Worm (Caenorhabditis elegans) whole organism, L2 larva: ENCODE data around the gene mig-17.
"Not testable (repeated sequence)": the region's sequence is repeated elsewhere in the genome, so short reads cannot be mapped to it uniquely, and the experiment has no call there.

Experiments used
- C34F6.9 ChIP-seq: fragments of 150-350 bp; optimal IDR thresholded peaks from 2 replicates; lab custom pipeline; 2014; ENCODE audit warnings: missing biosample characterization, missing genetic modification characterization
- R02D3.7 ChIP-seq: fragments of 150-350 bp; optimal IDR thresholded peaks from 2 replicates; lab custom pipeline; 2014; ENCODE audit warnings: missing biosample characterization, missing genetic modification characterization
- Y55F3AM.14 ChIP-seq: fragments of 200-800 bp; sonication (Bioruptor generic); optimal IDR thresholded peaks from 2 replicates; lab custom pipeline; 2018; ENCODE audit warnings: mild to moderate bottlenecking, missing genetic modification characterization, missing compliant biosample characterization
- ZK546.5 ChIP-seq: sonication (generic microtip); optimal IDR thresholded peaks from 2 replicates; lab custom pipeline; 2017; ENCODE audit warnings: missing biosample characterization, missing genetic modification characterization
- alr-1 ChIP-seq: fragments of 150-350 bp; optimal IDR thresholded peaks from 2 replicates; lab custom pipeline; 2014; ENCODE audit warnings: missing biosample characterization, missing genetic modification characterization
- aly-2 ChIP-seq: fragments of 150-350 bp; optimal IDR thresholded peaks from 2 replicates; lab custom pipeline; 2014; ENCODE audit warnings: missing biosample characterization, missing genetic modification characterization
- ama-1 ChIP-seq: fragments of 150-350 bp; optimal IDR thresholded peaks from 2 replicates; lab custom pipeline; 2018; ENCODE audit warnings: inconsistent platforms
- blmp-1 ChIP-seq: sonication (generic microtip); optimal IDR thresholded peaks from 2 replicates; lab custom pipeline; 2017; ENCODE audit warnings: missing genetic modification characterization, mild to moderate bottlenecking, missing compliant biosample characterization, antibody characterized with exemption, moderate library complexity; ENCODE audit not compliant: insufficient read depth
- ceh-82 ChIP-seq: fragments of 150-350 bp; optimal IDR thresholded peaks from 2 replicates; lab custom pipeline; 2014; ENCODE audit warnings: missing biosample characterization, missing genetic modification characterization
- dmd-4 ChIP-seq: sonication (generic microtip); optimal IDR thresholded peaks from 2 replicates; lab custom pipeline; 2017; ENCODE audit warnings: missing biosample characterization, missing genetic modification characterization
- elt-1 ChIP-seq: fragments of 150-350 bp; optimal IDR thresholded peaks from 2 replicates; lab custom pipeline; 2014; ENCODE audit warnings: missing biosample characterization, missing genetic modification characterization
- elt-3 ChIP-seq: sonication (generic microtip); optimal IDR thresholded peaks from 2 replicates; lab custom pipeline; 2017; ENCODE audit warnings: missing biosample characterization, missing genetic modification characterization
- fos-1 ChIP-seq: fragments of 150-350 bp; optimal IDR thresholded peaks from 2 replicates; lab custom pipeline; 2014; ENCODE audit warnings: missing biosample characterization, missing genetic modification characterization
- lin-13 ChIP-seq: fragments of 150-350 bp; optimal IDR thresholded peaks from 2 replicates; lab custom pipeline; 2014; ENCODE audit warnings: missing biosample characterization, missing genetic modification reagents, missing genetic modification characterization
- lin-39 ChIP-seq: fragments of 150-350 bp; optimal IDR thresholded peaks from 2 replicates; lab custom pipeline; 2014; ENCODE audit warnings: missing biosample characterization, missing genetic modification reagents, missing genetic modification characterization
- lsy-2 ChIP-seq, 2 experiments: fragments of 150-350 bp in 1 of 2; sonication (generic microtip) in 1 of 2; optimal IDR thresholded peaks; 2 replicates each; lab custom pipeline; 2014 to 2017; ENCODE audit warnings: missing biosample characterization in 2 of 2, missing genetic modification characterization in 2 of 2
- mab-5 ChIP-seq: fragments of 150-350 bp; optimal IDR thresholded peaks from 2 replicates; lab custom pipeline; 2014; ENCODE audit warnings: missing biosample characterization, missing genetic modification characterization
- mdl-1 ChIP-seq, 2 experiments: fragments of 150-350 bp in 1 of 2; sonication (generic microtip) in 1 of 2; optimal IDR thresholded peaks; 2 replicates each; lab custom pipeline; 2017; ENCODE audit warnings: missing biosample characterization in 2 of 2, missing genetic modification characterization in 2 of 2
- nhr-10 ChIP-seq: sonication (generic microtip); optimal IDR thresholded peaks from 2 replicates; lab custom pipeline; 2017; ENCODE audit warnings: missing biosample characterization, missing genetic modification characterization
- nhr-11 ChIP-seq: fragments of 150-350 bp; optimal IDR thresholded peaks from 2 replicates; lab custom pipeline; 2014; ENCODE audit warnings: missing biosample characterization, missing genetic modification characterization
- nhr-12 ChIP-seq: fragments of 150-350 bp; optimal IDR thresholded peaks from 2 replicates; lab custom pipeline; 2014; ENCODE audit warnings: missing biosample characterization, missing genetic modification characterization
- nhr-129 ChIP-seq: fragments of 150-350 bp; optimal IDR thresholded peaks from 2 replicates; lab custom pipeline; 2014; ENCODE audit warnings: missing biosample characterization, missing genetic modification characterization
- nhr-21 ChIP-seq: fragments of 150-350 bp; optimal IDR thresholded peaks from 2 replicates; lab custom pipeline; 2014; ENCODE audit warnings: missing biosample characterization, missing genetic modification characterization
- nhr-23 ChIP-seq: fragments of 150-350 bp; optimal IDR thresholded peaks from 2 replicates; lab custom pipeline; 2014; ENCODE audit warnings: missing biosample characterization, missing genetic modification reagents, missing genetic modification characterization
- nhr-237 ChIP-seq: fragments of 150-350 bp; optimal IDR thresholded peaks from 2 replicates; lab custom pipeline; 2014; ENCODE audit warnings: missing biosample characterization, missing genetic modification characterization
- nhr-25 ChIP-seq: fragments of 150-350 bp; sonication (generic microtip); optimal IDR thresholded peaks from 3 replicates; lab custom pipeline; 2014; ENCODE audit warnings: missing biosample characterization, missing genetic modification characterization
- nhr-6 ChIP-seq: fragments of 150-350 bp; optimal IDR thresholded peaks from 2 replicates; lab custom pipeline; 2014; ENCODE audit warnings: missing biosample characterization, missing genetic modification characterization
- nhr-77 ChIP-seq: fragments of 150-350 bp; optimal IDR thresholded peaks from 2 replicates; lab custom pipeline; 2014; ENCODE audit warnings: missing biosample characterization, missing genetic modification characterization
- peb-1 ChIP-seq: fragments of 150-350 bp; optimal IDR thresholded peaks from 2 replicates; lab custom pipeline; 2014; ENCODE audit warnings: missing biosample characterization, missing genetic modification characterization
- sem-4 ChIP-seq: fragments of 150-350 bp; optimal IDR thresholded peaks from 2 replicates; lab custom pipeline; 2014; ENCODE audit warnings: missing biosample characterization, missing genetic modification reagents, missing genetic modification characterization
- sma-3 ChIP-seq: sonication (generic microtip); optimal IDR thresholded peaks from 2 replicates; lab custom pipeline; 2016; ENCODE audit warnings: missing genetic modification reagents, missing genetic modification characterization, missing compliant biosample characterization
- sma-9 ChIP-seq, 2 experiments: fragments of 150-350 bp in 1 of 2; sonication (generic microtip) in 1 of 2; optimal IDR thresholded peaks; 2 replicates each; lab custom pipeline; 2014 to 2016; ENCODE audit warnings: missing genetic modification characterization in 2 of 2, mild to moderate bottlenecking in 1 of 2, missing biosample characterization in 1 of 2, missing compliant biosample characterization in 1 of 2, missing genetic modification reagents in 1 of 2, moderate library complexity in 1 of 2
- unc-55 ChIP-seq: fragments of 150-350 bp; sonication (generic microtip); optimal IDR thresholded peaks from 3 replicates; lab custom pipeline; 2014; ENCODE audit warnings: missing biosample characterization, missing genetic modification reagents, missing genetic modification characterization
- unc-62 ChIP-seq: fragments of 150-350 bp; optimal IDR thresholded peaks from 2 replicates; lab custom pipeline; 2014; ENCODE audit warnings: missing biosample characterization, missing genetic modification reagents, missing genetic modification characterization
- zag-1 ChIP-seq: fragments of 150-350 bp; optimal IDR thresholded peaks from 2 replicates; lab custom pipeline; 2014; ENCODE audit warnings: missing biosample characterization, missing genetic modification characterization
- ztf-1 ChIP-seq: fragments of 200-800 bp; sonication (Bioruptor generic); conservative IDR thresholded peaks from 2 replicates; pipeline ENCODE4 v1.3.6; 2022; ENCODE audit warnings: missing genetic modification characterization, missing compliant biosample characterization
- ztf-11 ChIP-seq: sonication (generic microtip); optimal IDR thresholded peaks from 2 replicates; lab custom pipeline; 2017; ENCODE audit warnings: missing biosample characterization, missing genetic modification characterization
- ztf-4 ChIP-seq: fragments of 150-350 bp; optimal IDR thresholded peaks from 2 replicates; lab custom pipeline; 2014; ENCODE audit warnings: missing biosample characterization, missing genetic modification characterization

Gene mig-17

DNA sequence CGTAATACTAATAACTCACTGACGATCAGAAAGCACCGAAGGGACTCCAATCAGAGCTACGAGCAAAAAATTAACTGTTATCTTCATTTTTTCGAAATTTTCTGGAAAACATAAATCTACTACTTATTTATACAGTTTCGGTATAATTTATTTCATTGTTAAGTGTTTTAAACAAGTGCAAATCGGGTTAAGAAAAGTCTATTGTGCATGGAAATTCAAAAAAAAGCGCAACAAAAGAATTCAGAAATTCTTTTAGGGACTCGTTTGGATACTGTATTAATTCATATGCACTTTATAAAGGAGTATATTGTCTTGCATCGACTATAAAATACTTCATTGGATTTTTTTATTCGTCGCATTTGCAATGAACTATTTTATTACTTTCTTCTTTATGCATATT, 25.7 kb downstream of the mig-17 start, which contains the start of the genes nas-20 and nas-21:
Gene nas-20, minus strand, starts transcription at position 101 of the 400 bp plus-strand sequence.
Gene nas-21, plus strand, starts transcription at position 356 of the 400 bp plus-strand sequence.
- TF ChIP-seq sem-4 (tag; lab: Kevin White, UChicago): no peak
- no peak for TF ChIP-seq elt-1 (tag; lab: Kevin White, UChicago)
- TF ChIP-seq ama-1: no peak
- TF ChIP-seq ZK546.5 (tag; lab: Kevin White, UChicago): no peak
- TF ChIP-seq nhr-12 (tag; lab: Kevin White, UChicago): no peak
- TF ChIP-seq, all 48 proteins: peak for 0

DNA sequence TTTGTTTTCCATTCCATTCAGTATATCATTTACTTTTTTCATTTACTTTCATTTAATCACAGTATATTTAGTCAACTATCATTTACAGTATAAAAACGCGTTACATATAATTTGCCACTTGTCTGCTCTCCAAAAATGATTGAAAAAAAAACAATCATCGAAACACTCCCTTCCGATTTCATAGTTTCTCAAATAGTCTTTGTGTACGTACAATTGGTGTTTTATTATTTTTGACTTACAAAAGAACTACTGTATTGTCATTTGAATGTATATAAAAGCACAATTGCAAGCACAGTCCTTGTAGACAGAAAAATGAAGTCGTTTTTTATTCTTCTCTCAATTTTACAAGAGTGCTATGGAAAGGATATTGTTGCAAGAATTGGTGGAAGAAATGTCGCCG, 27.9 kb downstream of the mig-17 start, which contains the start of gene nas-22:
Gene nas-22, plus strand, starts transcription at position 301 of the 400 bp plus-strand sequence.
- TF ChIP-seq peb-1 (tag; lab: Kevin White, UChicago) (no peak), sma-3 (GFP tag; lab: Kevin White, UChicago) (no peak), aly-2 (tag; lab: Kevin White, UChicago) (no peak), fos-1 (tag; lab: Kevin White, UChicago) (no peak), nhr-6 (no peak), ama-1 (no peak), blmp-1 (no peak), unc-62 (GFP tag; lab: Kevin White, UChicago) (no peak), mdl-1 (tag; optimal IDR thresholded peaks at IDR 0.05; lab: Kevin White, UChicago) (no peak), mab-5 (tag; lab: Kevin White, UChicago) (no peak), elt-3 (tag; lab: Kevin White, UChicago) (no peak), sem-4 (tag; lab: Kevin White, UChicago) (no peak), lsy-2 (tag; optimal IDR thresholded peaks at IDR 0.05; lab: Kevin White, UChicago) (no peak), ztf-11 (tag; lab: Kevin White, UChicago) (no peak), ztf-1 (GFP tag; lab: Robert Waterston, UW) (no peak), dmd-4 (no peak), lin-39 (tag; lab: Kevin White, UChicago) (no peak), elt-1 (tag; lab: Kevin White, UChicago) (no peak)

DNA sequence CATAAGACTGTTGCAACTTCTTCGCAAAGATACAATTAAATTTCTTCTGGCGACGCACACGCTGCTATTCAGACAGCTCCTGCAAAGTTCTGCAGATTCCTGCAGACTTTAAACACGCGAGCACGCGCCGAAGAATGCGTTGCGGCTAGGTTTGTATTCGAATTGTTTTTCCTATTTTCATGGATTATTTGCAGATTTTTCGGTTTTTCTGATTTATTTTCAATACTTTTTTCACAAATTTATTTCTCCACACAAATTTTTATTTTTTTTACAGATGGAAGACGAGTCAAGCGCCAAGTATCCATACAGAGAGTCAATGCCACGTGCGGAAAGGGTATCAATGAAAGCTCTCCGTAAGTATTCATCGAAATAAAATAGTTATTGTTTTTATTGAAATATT, 29.2 kb downstream of the mig-17 start, which contains the start of gene T11F9.7:
Gene T11F9.7, plus strand, starts transcription at position 301 of the 400 bp plus-strand sequence.
- not testable (repeated sequence) for TF ChIP-seq nhr-23, R02D3.7, nhr-25 (tag; lab: Kevin White, UChicago)

DNA sequence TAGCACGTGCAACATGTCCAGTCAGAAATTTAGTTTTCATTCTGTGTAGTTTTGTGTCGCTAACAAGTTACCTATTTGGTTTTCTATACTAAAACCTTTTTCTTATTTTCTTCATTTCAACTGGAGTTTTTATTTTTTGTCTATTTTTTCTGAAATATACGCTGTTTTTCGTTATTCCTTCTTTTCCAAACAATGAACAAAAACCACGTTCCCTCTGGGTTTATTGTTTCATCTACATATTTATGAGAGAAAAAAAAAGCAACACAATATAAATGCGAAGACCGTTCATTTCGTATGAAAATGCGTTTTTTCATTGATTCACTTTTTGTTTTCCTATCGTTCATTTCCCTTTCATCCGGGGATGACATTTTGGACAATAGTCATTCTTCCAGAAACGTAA, 32.9 kb downstream of the mig-17 start, which contains the start of gene T11F9.22:
Gene T11F9.22, plus strand, starts transcription at position 301 of the 400 bp plus-strand sequence.
- no peak for TF ChIP-seq sem-4 (tag; lab: Kevin White, UChicago)
- TF ChIP-seq ceh-82 (tag; lab: Kevin White, UChicago): no peak
- no peak for TF ChIP-seq nhr-21
- TF ChIP-seq unc-62 (GFP tag; lab: Kevin White, UChicago): no peak
- no peak for TF ChIP-seq nhr-11
- no peak for TF ChIP-seq Y55F3AM.14 (GFP tag; lab: Kevin White, UChicago)
- no peak for TF ChIP-seq nhr-77
- no peak for TF ChIP-seq fos-1 (tag; lab: Kevin White, UChicago)

DNA sequence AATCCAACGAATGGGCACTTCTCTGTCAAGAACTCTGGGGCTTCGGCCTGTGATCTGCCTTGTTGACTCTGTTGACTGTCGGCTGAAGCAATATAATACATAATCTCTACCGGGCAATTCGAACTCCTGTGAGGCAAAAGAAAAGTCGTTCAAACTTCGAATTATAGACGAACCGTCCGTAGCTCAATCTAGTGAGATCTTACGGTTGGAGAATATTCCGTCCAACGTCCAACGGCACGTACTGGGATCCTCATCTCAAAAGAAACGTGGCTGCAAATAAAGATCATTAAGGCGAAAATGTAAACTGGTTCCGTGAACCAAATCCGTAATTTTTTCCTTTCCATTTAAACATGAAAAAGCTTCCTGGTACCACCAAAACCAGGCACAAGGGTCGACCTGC, 34.2 kb downstream of the mig-17 start, which contains the start of gene T11F9.14:
Gene T11F9.14, minus strand, starts transcription at position 101 of the 400 bp plus-strand sequence.
- TF ChIP-seq blmp-1; nhr-21; ZK546.5 (tag; lab: Kevin White, UChicago): not testable (repeated sequence)

DNA sequence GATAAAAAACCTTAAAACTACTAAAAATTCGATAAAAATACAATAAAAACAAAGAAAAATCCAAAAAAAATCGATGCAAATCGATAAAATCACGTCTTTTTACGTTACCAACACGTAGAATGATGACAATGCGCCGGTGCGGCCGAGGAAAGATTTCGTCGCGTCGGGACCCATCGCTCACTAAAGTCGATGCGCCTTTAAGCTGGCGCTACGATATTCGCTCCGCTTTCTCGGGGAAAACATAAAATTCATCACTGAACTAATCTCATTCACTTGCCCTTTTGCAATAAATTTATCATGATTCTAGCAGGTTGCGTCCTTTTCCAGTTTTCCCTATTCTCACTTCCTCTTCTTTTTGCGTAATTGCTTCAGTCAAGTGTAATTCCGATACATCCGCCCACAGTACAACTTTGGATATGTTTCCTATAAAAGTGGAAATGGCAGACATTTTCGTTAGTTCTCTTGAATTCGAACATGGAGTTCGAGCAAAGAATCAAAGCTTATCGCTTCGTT, 37.2 kb downstream of the mig-17 start, which contains the start of gene col-157:
Gene col-157, plus strand, starts transcription at position 463 of the 513 bp plus-strand sequence.
- not testable (repeated sequence) for TF ChIP-seq aly-2 (tag; lab: Kevin White, UChicago); nhr-77; nhr-21

DNA sequence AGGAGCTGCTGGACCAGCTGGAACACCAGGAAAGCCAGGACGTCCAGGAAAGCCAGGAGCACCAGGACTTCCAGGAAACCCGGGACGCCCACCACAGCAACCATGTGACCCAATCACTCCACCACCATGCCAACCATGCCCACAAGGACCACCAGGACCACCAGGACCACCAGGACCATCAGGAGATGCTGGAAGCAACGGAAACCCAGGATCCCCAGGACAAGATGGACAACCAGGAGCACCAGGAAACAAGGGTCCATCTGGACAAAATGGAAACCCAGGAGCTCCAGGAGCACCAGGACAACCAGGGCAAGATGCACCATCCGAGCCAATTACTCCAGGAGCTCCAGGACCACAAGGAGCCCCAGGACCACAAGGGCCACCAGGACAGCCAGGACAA, 37.9 kb downstream of the mig-17 start:
- TF ChIP-seq nhr-10 (no peak), ztf-11 (tag; lab: Kevin White, UChicago) (no peak), blmp-1 (no peak), unc-62 (GFP tag; lab: Kevin White, UChicago) (no peak), nhr-237 (no peak), dmd-4 (no peak), alr-1 (tag; lab: Kevin White, UChicago) (no peak), elt-1 (tag; lab: Kevin White, UChicago) (no peak), sma-9 (GFP tag; optimal IDR thresholded peaks at IDR 0.05; lab: Kevin White, UChicago) (no peak), sma-9 (tag; optimal IDR thresholded peaks at IDR 0.05; lab: Kevin White, UChicago) (no peak), zag-1 (no peak), ztf-4 (no peak), unc-55 (no peak), sma-3 (GFP tag; lab: Kevin White, UChicago) (no peak), nhr-23 (tag; lab: Kevin White, UChicago) (no peak), nhr-129 (tag; lab: Kevin White, UChicago) (no peak), ztf-1 (GFP tag; lab: Robert Waterston, UW) (no peak), C34F6.9 (tag; lab: Kevin White, UChicago) (no peak), lin-13 (GFP tag; lab: Kevin White, UChicago) (no peak)
